Worm (Caenorhabditis elegans): ENCODE results near the gene tsen-34.

Gene tsen-34

DNA sequence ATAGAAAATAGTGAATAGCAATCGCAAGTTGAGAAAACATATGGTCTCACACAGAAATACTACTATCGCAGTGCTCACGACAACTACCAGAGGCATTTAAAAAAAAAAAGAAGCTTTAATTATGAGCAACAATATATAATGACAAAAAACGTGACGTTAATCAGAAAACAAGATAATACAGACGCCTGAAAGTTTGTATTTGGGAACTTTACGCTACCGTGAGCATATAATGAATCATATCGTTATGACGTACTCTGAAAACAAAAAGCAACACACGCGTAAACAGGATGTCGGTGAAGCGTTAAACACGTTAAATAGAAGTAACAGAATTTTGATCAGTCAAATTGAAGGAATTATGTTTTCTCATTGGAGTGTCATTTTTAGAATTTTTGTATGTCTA lies 47.6 kb downstream of the tsen-34 start, which contains the start of gene srbc-71:
srbc-71 (minus strand) TSS at position 101 of the 400 bp plus-strand sequence.
- TF ChIP-seq hsf-1 (GFP tag; IDR thresholded peaks at IDR 0.05) = no peak
- no peak for TF ChIP-seq athp-1 (tag; optimal IDR thresholded peaks at IDR 0.05)
- TF ChIP-seq F39B2.1 (GFP tag; IDR thresholded peaks at IDR 0.05) = no peak

DNA sequence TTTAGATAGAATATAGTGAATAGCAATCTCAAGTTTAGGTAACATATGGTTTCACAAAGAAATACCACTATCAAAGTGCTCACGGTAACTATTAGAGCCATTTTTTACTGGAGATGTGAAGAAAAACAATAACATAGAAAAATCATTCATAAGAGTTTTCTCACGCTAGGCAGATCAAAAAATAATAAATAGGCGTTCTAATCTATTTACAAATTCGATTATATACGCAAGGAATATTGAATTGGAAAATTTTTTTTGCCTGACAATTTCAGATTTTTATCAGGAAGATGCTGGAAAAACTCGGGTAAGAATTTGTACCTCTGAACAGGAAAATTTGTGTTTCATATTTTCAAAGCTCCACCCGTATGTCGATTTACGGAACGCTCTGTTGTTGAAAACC lies 49.7 kb downstream of the tsen-34 start, which contains the start of gene srbc-70:
srbc-70 (minus strand) TSS at position 101 of the 400 bp plus-strand sequence.
- no peak for TF ChIP-seq hmg-20 (GFP tag; IDR thresholded peaks at IDR 0.05)
- no peak for TF ChIP-seq F37B4.10 (GFP tag; IDR thresholded peaks at IDR 0.05)
- TF ChIP-seq ceh-40 (GFP tag; IDR thresholded peaks at IDR 0.05) = no peak
- TF ChIP-seq mxl-1 (tag; optimal IDR thresholded peaks at IDR 0.05) = no peak
- TF ChIP-seq hsf-1 (GFP tag; IDR thresholded peaks at IDR 0.05) = no peak
- no peak for TF ChIP-seq mel-28 (tag; optimal IDR thresholded peaks at IDR 0.05; ENCODE audit: borderline replicate concordance)
- no peak for TF ChIP-seq ztf-28 (GFP tag; IDR thresholded peaks at IDR 0.05)
- no peak for TF ChIP-seq snpc-4 (GFP tag; optimal IDR thresholded peaks at IDR 0.05)
- no peak for TF ChIP-seq snpc-4 (tag; optimal IDR thresholded peaks at IDR 0.05)
- no peak for TF ChIP-seq ztf-3 (GFP tag; optimal IDR thresholded peaks at IDR 0.05)
- TF ChIP-seq F57C9.4 (tag; optimal IDR thresholded peaks at IDR 0.05) = no peak
- TF ChIP-seq F23B12.7 (tag; optimal IDR thresholded peaks at IDR 0.05; ENCODE audit: insufficient read depth) = no peak
- TF ChIP-seq aptf-2 (GFP tag; conservative IDR thresholded peaks at IDR 0.05) = no peak
- no peak for TF ChIP-seq snpc-3.4 (tag; optimal IDR thresholded peaks at IDR 0.05)
- no peak for TF ChIP-seq lin-54 (GFP tag; optimal IDR thresholded peaks at IDR 0.05)
- TF ChIP-seq C06A6.2 (GFP tag; conservative IDR thresholded peaks at IDR 0.05) = no peak
- TF ChIP-seq dpl-1 (GFP tag; optimal IDR thresholded peaks at IDR 0.05) = no peak
- TF ChIP-seq nhr-90 (tag; optimal IDR thresholded peaks at IDR 0.05) = no peak
- TF ChIP-seq snpc-1.3 (tag; optimal IDR thresholded peaks at IDR 0.05; ENCODE audit: insufficient read depth) = no peak
- TF ChIP-seq ets-4 (GFP tag; optimal IDR thresholded peaks at IDR 0.05) = no peak
- TF ChIP-seq snpc-1.1 (tag; optimal IDR thresholded peaks at IDR 0.05; ENCODE audit: insufficient read depth) = no peak

Measured in whole organism, young adult.